Worm (Caenorhabditis elegans) whole organism, L2 larva: Measurements from ENCODE around the gene T22B7.22.

Source experiments
- egl-27 ChIP-seq: sonication (generic microtip); optimal IDR thresholded peaks from 3 replicates; lab custom pipeline; 2017; ENCODE audit warnings: missing biosample characterization, missing genetic modification reagents, missing genetic modification characterization
- elt-3 ChIP-seq: sonication (generic microtip); optimal IDR thresholded peaks from 2 replicates; lab custom pipeline; 2017; ENCODE audit warnings: missing biosample characterization, missing genetic modification characterization

DNA sequence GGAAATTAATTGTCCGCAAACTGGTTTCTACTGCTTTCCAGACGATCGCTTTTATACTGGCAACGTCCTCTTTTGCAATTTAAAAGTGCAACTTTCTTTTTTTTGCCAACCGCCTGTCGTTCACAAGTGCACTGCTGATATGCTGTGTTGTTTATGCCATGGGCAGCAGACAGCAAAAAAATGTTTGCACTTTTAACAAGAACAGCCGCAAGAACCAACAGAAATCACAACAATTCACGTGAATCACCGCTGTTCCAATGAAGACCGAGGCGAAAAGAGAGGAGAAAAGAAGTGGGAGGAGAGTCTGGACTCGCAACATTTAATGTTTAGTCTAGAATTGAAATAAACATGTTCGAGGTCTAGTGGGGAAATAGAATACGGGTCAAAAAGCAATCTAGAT is 6.0 kb upstream of the T22B7.22 start, which contains the start of gene T22B7.7:
- peak; percentile 25 for TF ChIP-seq egl-27
- TF ChIP-seq elt-3 (tag; lab: Kevin White, UChicago): no peak
